Worm (Caenorhabditis elegans) whole organism, late embryonic: ENCODE measurements around the gene pgp-9.

Experiments used
- F13H6.1 ChIP-seq: sonication (generic microtip); optimal IDR thresholded peaks from 2 replicates; lab custom pipeline; 2016; ENCODE audit warnings: missing genetic modification characterization, missing compliant biosample characterization
- ama-1 ChIP-seq: fragments of 150-350 bp; optimal IDR thresholded peaks from 2 replicates; lab custom pipeline; 2014
- ceh-9 ChIP-seq: sonication (generic microtip); optimal IDR thresholded peaks from 2 replicates; lab custom pipeline; 2016; ENCODE audit warnings: mild to moderate bottlenecking, missing genetic modification characterization, inconsistent platforms, missing compliant biosample characterization
- elt-4 ChIP-seq: sonication (generic microtip); optimal IDR thresholded peaks from 2 replicates; lab custom pipeline; 2016; ENCODE audit warnings: missing genetic modification characterization, missing compliant biosample characterization
- hlh-13 ChIP-seq: fragments of 200-800 bp; sonication (Bioruptor generic); optimal IDR thresholded peaks from 2 replicates; lab custom pipeline; 2018; ENCODE audit warnings: mild to moderate bottlenecking, missing genetic modification characterization, missing compliant biosample characterization
- hlh-15 ChIP-seq: sonication (generic microtip); optimal IDR thresholded peaks from 2 replicates; lab custom pipeline; 2016; ENCODE audit warnings: missing genetic modification characterization, missing compliant biosample characterization
- ztf-16 ChIP-seq: sonication (generic microtip); optimal IDR thresholded peaks from 2 replicates; lab custom pipeline; 2017; ENCODE audit warnings: missing genetic modification characterization, missing compliant biosample characterization

- no peak for TF ChIP-seq ceh-9 (tag; lab: Kevin White, UChicago)
- TF ChIP-seq ama-1, result no peak
- TF ChIP-seq F13H6.1 (tag; lab: Kevin White, UChicago), result no peak
- TF ChIP-seq ztf-16 (tag; lab: Kevin White, UChicago), result no peak
- TF ChIP-seq hlh-13 (GFP tag; lab: Kevin White, UChicago), result no peak
- TF ChIP-seq hlh-15 (tag; lab: Kevin White, UChicago), result no peak
- TF ChIP-seq elt-4 (tag; lab: Kevin White, UChicago), result no peak
These were observed 49.4 kb upstream of the pgp-9 start for ce11 chrV:17706217-17706806.
